Worm (Caenorhabditis elegans) whole organism, late embryonic: ENCODE measurements around the gene C05C10.8.

Experiments
- Y22D7AL.16 ChIP-seq: sonication (generic microtip); optimal IDR thresholded peaks from 2 replicates; lab custom pipeline; 2016; ENCODE audit warnings: missing genetic modification characterization, missing compliant biosample characterization
- ama-1 ChIP-seq: fragments of 150-350 bp; optimal IDR thresholded peaks from 2 replicates; lab custom pipeline; 2014
- dve-1 ChIP-seq: sonication (generic microtip); optimal IDR thresholded peaks from 2 replicates; lab custom pipeline; 2017; ENCODE audit warnings: antibody characterized with exemption, mild to moderate bottlenecking, missing genetic modification characterization, missing compliant biosample characterization
- fkh-10 ChIP-seq: fragments of 150-350 bp; optimal IDR thresholded peaks from 2 replicates; lab custom pipeline; 2014; ENCODE audit warnings: missing biosample characterization, missing genetic modification reagents, missing genetic modification characterization
- nhr-11 ChIP-seq: fragments of 150-350 bp; optimal IDR thresholded peaks from 2 replicates; lab custom pipeline; 2014; ENCODE audit warnings: missing biosample characterization, missing genetic modification characterization
- sdc-2 ChIP-seq: sonication (generic microtip); optimal IDR thresholded peaks from 2 replicates; lab custom pipeline; 2016; ENCODE audit warnings: missing genotype, missing genetic modification characterization, missing compliant biosample characterization
- syd-9 ChIP-seq: sonication (generic microtip); optimal IDR thresholded peaks from 2 replicates; lab custom pipeline; 2016; ENCODE audit warnings: mild to moderate bottlenecking, missing genetic modification characterization, moderate library complexity, missing compliant biosample characterization
- unc-55 ChIP-seq: sonication (generic microtip); optimal IDR thresholded peaks from 2 replicates; lab custom pipeline; 2017; ENCODE audit warnings: missing biosample characterization, missing genetic modification reagents, missing genetic modification characterization

- TF ChIP-seq ama-1 (lab: Kevin White, UChicago) (no peak), sdc-2 (no peak), fkh-10 (GFP tag; lab: Kevin White, UChicago) (no peak), nhr-11 (no peak), dve-1 (tag; lab: Kevin White, UChicago) (no peak), syd-9 (no peak), Y22D7AL.16 (tag; lab: Kevin White, UChicago) (no peak), unc-55 (no peak)
Measured at ce11 chrII:9879815-9880214, 38.0 kb downstream of the C05C10.8 start.
